Worm (Caenorhabditis elegans): Measurements from ENCODE around the gene C31E10.11.
A peak's percentile ranks its signal among the peaks of the same experiment; 100 is the strongest.

C31E10.11 gene

ce11 chrX:14029872-14030271, 39.3 kb upstream of the C31E10.11 start:
- TF ChIP-seq ceh-88 (GFP tag; IDR thresholded peaks at IDR 0.05) (no peak), nhr-237 (tag; optimal IDR thresholded peaks at IDR 0.05) (no peak)

DNA sequence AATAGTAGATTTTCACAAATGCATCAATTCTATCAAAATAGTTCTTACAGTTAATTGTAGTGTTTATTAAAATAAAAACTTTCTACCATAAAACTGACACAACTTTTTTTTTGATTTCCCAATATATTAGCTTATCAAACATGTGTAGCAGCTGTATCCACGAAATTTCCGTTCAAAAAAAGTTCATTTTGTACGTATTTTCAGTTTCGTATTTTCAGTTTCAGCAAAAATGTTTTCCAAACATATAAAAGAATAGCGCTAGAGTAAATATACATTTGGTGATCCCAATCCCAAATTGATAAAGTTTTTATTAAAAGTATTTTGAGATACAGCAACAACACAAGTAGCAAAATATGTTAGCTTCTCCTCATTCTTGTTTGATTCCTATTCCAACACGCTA, 38.8 kb upstream of the C31E10.11 start:
- TF ChIP-seq lsy-2 (tag; optimal IDR thresholded peaks at IDR 0.05) (no peak), mef-2 (tag; optimal IDR thresholded peaks at IDR 0.05) (no peak), jun-1 (tag; optimal IDR thresholded peaks at IDR 0.05) (no peak), lir-3 (tag; optimal IDR thresholded peaks at IDR 0.05; ENCODE audit: poor library complexity) (no peak), zag-1 (tag; optimal IDR thresholded peaks at IDR 0.05) (no peak), lin-13 (GFP tag; optimal IDR thresholded peaks at IDR 0.05) (no peak), egl-13 (tag; optimal IDR thresholded peaks at IDR 0.05) (no peak), tbx-2 (tag; optimal IDR thresholded peaks at IDR 0.05) (no peak), fkh-4 (tag; optimal IDR thresholded peaks at IDR 0.05; ENCODE audit: borderline replicate concordance) (no peak), nhr-71 (tag; optimal IDR thresholded peaks at IDR 0.05) (no peak), nhr-90 (tag; optimal IDR thresholded peaks at IDR 0.05; ENCODE audit: poor library complexity) (no peak), mdl-1 (tag; optimal IDR thresholded peaks at IDR 0.05) (no peak), unc-98 (GFP tag; IDR thresholded peaks at IDR 0.05) (no peak), fkh-8 (tag; optimal IDR thresholded peaks at IDR 0.05) (no peak), ztf-4 (tag; optimal IDR thresholded peaks at IDR 0.05) (no peak), C34B4.2 (tag; optimal IDR thresholded peaks at IDR 0.05) (no peak), unc-62 (GFP tag; optimal IDR thresholded peaks at IDR 0.05) (no peak), unc-30 (tag; optimal IDR thresholded peaks at IDR 0.05) (no peak)

ce11 chrX:14028492-14028891, 37.9 kb upstream of the C31E10.11 start:
- TF ChIP-seq nhr-85 (tag) = no peak
- no peak for TF ChIP-seq fkh-8 (tag; optimal IDR thresholded peaks at IDR 0.05)
- no peak for TF ChIP-seq ceh-90 (tag; optimal IDR thresholded peaks at IDR 0.05)
- no peak for TF ChIP-seq sup-37 (GFP tag; optimal IDR thresholded peaks at IDR 0.05)
- TF ChIP-seq lin-14 (GFP tag; optimal IDR thresholded peaks at IDR 0.05) = peak; percentile 15
- TF ChIP-seq snu-23 (GFP tag; optimal IDR thresholded peaks at IDR 0.05) = peak; percentile 3
- no peak for TF ChIP-seq ceh-8 (GFP tag; optimal IDR thresholded peaks at IDR 0.05)
- no peak for TF ChIP-seq nhr-76 (tag; optimal IDR thresholded peaks at IDR 0.05)
- no peak for TF ChIP-seq elt-3 (tag; optimal IDR thresholded peaks at IDR 0.05)
- TF ChIP-seq unc-130 (tag; optimal IDR thresholded peaks at IDR 0.05) = no peak
- no peak for TF ChIP-seq fos-1 (tag; optimal IDR thresholded peaks at IDR 0.05)
- TF ChIP-seq fkh-4 (tag; optimal IDR thresholded peaks at IDR 0.05; ENCODE audit: borderline replicate concordance) = no peak
- TF ChIP-seq dsc-1 (tag; optimal IDR thresholded peaks at IDR 0.05) = no peak
- TF ChIP-seq nhr-20 (tag; optimal IDR thresholded peaks at IDR 0.05) = no peak
- TF ChIP-seq efl-1 (optimal IDR thresholded peaks at IDR 0.05) = no peak
- TF ChIP-seq efl-1 (GFP tag; optimal IDR thresholded peaks at IDR 0.05 in 1 of 2) = peak in 1 of 2 experiments; percentile 66
- TF ChIP-seq lsy-2 (tag; optimal IDR thresholded peaks at IDR 0.05) = no peak
- no peak for TF ChIP-seq unc-98 (GFP tag; IDR thresholded peaks at IDR 0.05)

DNA sequence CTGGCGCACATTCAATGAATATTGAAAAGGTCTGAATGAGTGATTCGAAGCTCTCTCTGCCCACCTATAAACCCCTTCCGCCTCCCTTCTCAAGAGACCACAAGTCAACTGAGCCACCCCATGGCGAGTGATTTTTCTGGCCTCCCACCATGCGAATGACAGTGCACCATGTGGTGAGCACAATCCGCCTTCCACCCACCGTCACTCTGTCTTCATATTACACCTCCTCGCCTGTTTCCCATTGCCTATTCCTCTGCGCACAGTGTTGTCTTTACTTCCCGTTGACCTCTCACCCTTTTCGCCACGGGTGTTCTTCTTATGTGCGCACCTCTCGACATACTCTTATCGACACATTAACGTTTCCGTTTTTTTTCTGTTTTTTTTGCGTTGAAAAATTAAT, 36.3 kb upstream of the C31E10.11 start:
- no peak for TF ChIP-seq unc-30 (tag; optimal IDR thresholded peaks at IDR 0.05)
- no peak for TF ChIP-seq ztf-11 (tag; optimal IDR thresholded peaks at IDR 0.05)
- no peak for TF ChIP-seq lin-35 (GFP tag; optimal IDR thresholded peaks at IDR 0.05)
- no peak for TF ChIP-seq ceh-88 (GFP tag; IDR thresholded peaks at IDR 0.05)
- no peak for TF ChIP-seq sup-37 (GFP tag; optimal IDR thresholded peaks at IDR 0.05)
- TF ChIP-seq isw-1 (GFP tag; IDR thresholded peaks at IDR 0.05) = no peak

All from whole organism, L1 larva.